Worm (Caenorhabditis elegans): ENCODE measurements around the gene ssp-35.

- TF ChIP-seq B0310.2 (tag; optimal IDR thresholded peaks at IDR 0.05) = no peak
- no peak for TF ChIP-seq ets-7 (tag; optimal IDR thresholded peaks at IDR 0.05)
- TF ChIP-seq ama-1 (optimal IDR thresholded peaks at IDR 0.05) = no peak
- TF ChIP-seq tbx-37 (GFP tag; conservative IDR thresholded peaks at IDR 0.05) = no peak
- TF ChIP-seq flt-1 (GFP tag; IDR thresholded peaks at IDR 0.05) = no peak
- TF ChIP-seq F13C5.2 (tag; optimal IDR thresholded peaks at IDR 0.05) = no peak
- TF ChIP-seq hmbx-1 (tag; optimal IDR thresholded peaks at IDR 0.05) = no peak
- no peak for TF ChIP-seq sea-1 (GFP tag; conservative IDR thresholded peaks at IDR 0.05)
- no peak for TF ChIP-seq pes-1 (GFP tag; IDR thresholded peaks at IDR 0.05)
- no peak for TF ChIP-seq hnd-1 (tag; optimal IDR thresholded peaks at IDR 0.05)
- no peak for TF ChIP-seq tra-4 (tag; optimal IDR thresholded peaks at IDR 0.05)
- no peak for TF ChIP-seq ceh-36 (tag; optimal IDR thresholded peaks at IDR 0.05)
- TF ChIP-seq aly-1 (tag; optimal IDR thresholded peaks at IDR 0.05) = no peak
Measured at ce11 chrV:12299244-12299766, 35.7 kb upstream of the ssp-35 start.
